Fruit fly (Drosophila melanogaster): ENCODE measurements around the gene SWIP.
A peak's percentile ranks its signal among the peaks of the same experiment; 100 is the strongest.

Gene SWIP

DNA sequence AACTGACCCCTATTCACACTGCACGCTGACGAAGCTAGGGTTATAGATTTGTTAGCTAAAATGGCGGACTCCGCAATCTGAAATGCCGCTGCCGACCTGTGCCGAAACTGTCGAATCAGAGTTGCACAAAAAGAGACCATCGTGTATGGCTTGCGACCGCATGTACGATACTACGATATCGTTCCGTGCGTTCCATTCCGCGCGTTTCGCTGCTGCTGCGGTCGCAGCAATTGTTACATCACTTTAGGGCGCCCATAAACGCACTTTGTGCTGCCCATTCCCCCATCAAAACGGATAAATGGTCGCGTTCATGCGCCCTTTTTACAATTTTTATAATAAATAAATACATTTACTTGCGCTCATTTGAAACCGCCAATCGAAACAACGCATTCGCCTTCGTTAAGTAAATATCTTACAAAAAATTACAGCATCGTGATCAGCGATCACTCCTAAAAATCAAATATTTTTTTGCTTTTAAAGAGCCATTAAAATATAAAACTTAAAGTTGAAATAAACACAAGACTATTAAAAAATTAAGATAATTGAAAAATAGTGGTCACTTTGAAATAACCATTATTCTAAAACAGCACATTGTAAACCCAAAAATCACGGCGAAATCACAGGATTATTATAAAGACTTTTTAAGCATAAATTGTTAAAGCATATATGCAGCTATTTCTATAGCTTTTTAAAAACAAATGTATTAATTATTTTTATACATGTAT, 6.8 kb downstream of the SWIP start, which contains the start of gene Cyp1 (continued):
- 0 out of 2 replicates have a peak, but pooled peaks have one; percentile 17 for TF ChIP-seq dati (GFP tag; IDR thresholded peaks at IDR 0.05)
- no peak for TF ChIP-seq CG6654 (GFP tag; optimal IDR thresholded peaks at IDR 0.05)
- TF ChIP-seq onecut (GFP tag; IDR thresholded peaks at IDR 0.05) = peak; percentile 48; the same call in 1 of the 2 replicates
- no peak for TF ChIP-seq usp (GFP tag; optimal IDR thresholded peaks at IDR 0.05)
- TF ChIP-seq Nf-YC (tag; optimal IDR thresholded peaks at IDR 0.05) = no peak
- TF ChIP-seq CG14710 (tag; optimal IDR thresholded peaks at IDR 0.05) = peak; percentile 32
- no peak for TF ChIP-seq pb (GFP tag; optimal IDR thresholded peaks at IDR 0.05)
- TF ChIP-seq prd (optimal IDR thresholded peaks at IDR 0.05) = no peak
- peak; percentile 72 for TF ChIP-seq prd (GFP tag; IDR thresholded peaks at IDR 0.05)
- TF ChIP-seq CG1647 (GFP tag; optimal IDR thresholded peaks at IDR 0.05) = no peak
- TF ChIP-seq tgo (GFP tag; IDR thresholded peaks at IDR 0.05) = peak; percentile 52; the same call in 2 of the 3 replicates
- TF ChIP-seq CG12744 (GFP tag; optimal IDR thresholded peaks at IDR 0.05) = no peak
- 0 out of 2 replicates have a peak, but pooled peaks have one; percentile 26 for TF ChIP-seq al (GFP tag; IDR thresholded peaks at IDR 0.05)
- no peak for TF ChIP-seq Chrac-16 (GFP tag; optimal IDR thresholded peaks at IDR 0.05)
- peak; percentile 81 for TF ChIP-seq chm (GFP tag; IDR thresholded peaks at IDR 0.05)
- peak; percentile 13 for TF ChIP-seq CG18262 (tag; optimal IDR thresholded peaks at IDR 0.05)
- no peak for TF ChIP-seq CG4328 (GFP tag; optimal IDR thresholded peaks at IDR 0.05)
- TF ChIP-seq peb (GFP tag; IDR thresholded peaks at IDR 0.05) = no peak; the same call in 1 of the 2 replicates
- no peak for TF ChIP-seq ems (GFP tag; optimal IDR thresholded peaks at IDR 0.05)
- TF ChIP-seq CG14965 (GFP tag; optimal IDR thresholded peaks at IDR 0.05; ENCODE audit: borderline replicate concordance) = no peak
- no peak for TF ChIP-seq CG18619 (GFP tag; optimal IDR thresholded peaks at IDR 0.05)
- no peak for TF ChIP-seq Dfd (GFP tag; optimal IDR thresholded peaks at IDR 0.05)
- 0 out of 3 replicates have a peak, but pooled peaks have one; percentile 35 for TF ChIP-seq sr (GFP tag; IDR thresholded peaks at IDR 0.05)
- peak; percentile 38; the same call in 2 of the 4 replicates for TF ChIP-seq Gug (GFP tag; IDR thresholded peaks at IDR 0.05)
- TF ChIP-seq zen2 (GFP tag; IDR thresholded peaks at IDR 0.05; ENCODE audit: partially characterized antibody) = peak; percentile 64; the same call in 2 of the 3 replicates
- TF ChIP-seq CG18011 (GFP tag; optimal IDR thresholded peaks at IDR 0.05) = no peak
- peak; percentile 73; the same call in 1 of the 2 replicates for TF ChIP-seq NFAT (GFP tag; IDR thresholded peaks at IDR 0.05)
- no peak; the same call in 1 of the 2 replicates for TF ChIP-seq Nf-YA (GFP tag; IDR thresholded peaks at IDR 0.05)
- no peak for TF ChIP-seq cad (GFP tag; optimal IDR thresholded peaks at IDR 0.05)
- TF ChIP-seq sens (GFP tag) = peak; percentile 88
- TF ChIP-seq CG8359 (GFP tag; optimal IDR thresholded peaks at IDR 0.05; ENCODE audit: borderline replicate concordance) = no peak
- TF ChIP-seq Mrtf (GFP tag; IDR thresholded peaks at IDR 0.05) = no peak; the same call in 2 of the 3 replicates
- peak; percentile 98 for TF ChIP-seq pfk (GFP tag; optimal IDR thresholded peaks at IDR 0.05)
- TF ChIP-seq tio (GFP tag; optimal IDR thresholded peaks at IDR 0.05) = no peak
- no peak for TF ChIP-seq Camta (GFP tag; optimal IDR thresholded peaks at IDR 0.05)
- no peak for TF ChIP-seq CG11504 (tag; optimal IDR thresholded peaks at IDR 0.05)
- TF ChIP-seq BtbVII (GFP tag; optimal IDR thresholded peaks at IDR 0.05) = no peak
- TF ChIP-seq wdn (GFP tag; IDR thresholded peaks at IDR 0.05) = peak; percentile 42; the same call in 1 of the 2 replicates
- TF ChIP-seq Hsf (GFP tag; optimal IDR thresholded peaks at IDR 0.05) = no peak
- peak; percentile 19 for TF ChIP-seq CG7271 (tag; optimal IDR thresholded peaks at IDR 0.05)
- no peak for TF ChIP-seq D19A (tag; optimal IDR thresholded peaks at IDR 0.05)
- peak; percentile 44; the same call in 2 of the 3 replicates for TF ChIP-seq B-H1 (GFP tag; IDR thresholded peaks at IDR 0.05)
- TF ChIP-seq Oli (tag; optimal IDR thresholded peaks at IDR 0.05) = no peak
- peak; percentile 19; the same call in 1 of the 2 replicates for TF ChIP-seq HLH3B (GFP tag; IDR thresholded peaks at IDR 0.05)
- TF ChIP-seq CG7928 (GFP tag; optimal IDR thresholded peaks at IDR 0.05) = no peak
- peak in 1 of 2 experiments; percentile 10 for TF ChIP-seq bsh (GFP tag; optimal IDR thresholded peaks at IDR 0.05)
- TF ChIP-seq scrt (GFP tag; optimal IDR thresholded peaks at IDR 0.05) = no peak
- TF ChIP-seq Dek (tag; optimal IDR thresholded peaks at IDR 0.05) = no peak
- TF ChIP-seq Trl (optimal IDR thresholded peaks at IDR 0.05) = no peak
- no peak for TF ChIP-seq Trl (GFP tag; optimal IDR thresholded peaks at IDR 0.05)
